Worm (Caenorhabditis elegans): ENCODE data around the gene akap-1.

akap-1 gene

DNA sequence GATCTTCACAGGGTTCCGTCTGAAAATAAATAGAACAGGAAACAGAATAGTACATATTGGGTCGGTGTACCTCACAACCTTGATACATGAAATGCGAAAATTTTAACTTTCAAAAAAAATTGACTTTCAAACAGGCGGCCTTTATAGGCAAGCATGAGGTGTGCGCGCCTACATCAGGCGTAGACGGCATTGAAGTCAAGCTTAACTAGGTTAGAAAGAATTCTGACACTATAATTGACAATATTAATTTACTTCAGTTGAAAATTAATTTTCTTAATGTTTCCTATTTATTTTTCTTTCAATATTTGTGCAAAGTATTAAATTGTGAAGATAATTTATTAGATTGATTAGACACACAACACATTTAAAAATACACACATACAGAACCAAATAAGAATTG lies 58.7 kb downstream of the akap-1 start, which contains the start of gene C05D11.5:
Gene C05D11.5, minus strand, starts transcription at position 101 of the 400 bp plus-strand sequence.
- TF ChIP-seq mef-2 (tag; optimal IDR thresholded peaks at IDR 0.05) (no peak), ama-1 (optimal IDR thresholded peaks at IDR 0.05) (no peak), zag-1 (tag; optimal IDR thresholded peaks at IDR 0.05) (no peak), elt-2 (tag; optimal IDR thresholded peaks at IDR 0.05) (no peak), egl-13 (tag; optimal IDR thresholded peaks at IDR 0.05) (no peak), nhr-20 (tag; optimal IDR thresholded peaks at IDR 0.05) (no peak), dsc-1 (tag; optimal IDR thresholded peaks at IDR 0.05) (no peak), lin-39 (tag; optimal IDR thresholded peaks at IDR 0.05) (no peak), tlp-1 (tag; optimal IDR thresholded peaks at IDR 0.05) (no peak), fos-1 (tag; optimal IDR thresholded peaks at IDR 0.05) (no peak), aly-2 (tag; optimal IDR thresholded peaks at IDR 0.05) (no peak), nhr-84 (tag; optimal IDR thresholded peaks at IDR 0.05) (no peak), unc-30 (tag; optimal IDR thresholded peaks at IDR 0.05) (no peak), nhr-47 (tag; optimal IDR thresholded peaks at IDR 0.05) (no peak)

DNA sequence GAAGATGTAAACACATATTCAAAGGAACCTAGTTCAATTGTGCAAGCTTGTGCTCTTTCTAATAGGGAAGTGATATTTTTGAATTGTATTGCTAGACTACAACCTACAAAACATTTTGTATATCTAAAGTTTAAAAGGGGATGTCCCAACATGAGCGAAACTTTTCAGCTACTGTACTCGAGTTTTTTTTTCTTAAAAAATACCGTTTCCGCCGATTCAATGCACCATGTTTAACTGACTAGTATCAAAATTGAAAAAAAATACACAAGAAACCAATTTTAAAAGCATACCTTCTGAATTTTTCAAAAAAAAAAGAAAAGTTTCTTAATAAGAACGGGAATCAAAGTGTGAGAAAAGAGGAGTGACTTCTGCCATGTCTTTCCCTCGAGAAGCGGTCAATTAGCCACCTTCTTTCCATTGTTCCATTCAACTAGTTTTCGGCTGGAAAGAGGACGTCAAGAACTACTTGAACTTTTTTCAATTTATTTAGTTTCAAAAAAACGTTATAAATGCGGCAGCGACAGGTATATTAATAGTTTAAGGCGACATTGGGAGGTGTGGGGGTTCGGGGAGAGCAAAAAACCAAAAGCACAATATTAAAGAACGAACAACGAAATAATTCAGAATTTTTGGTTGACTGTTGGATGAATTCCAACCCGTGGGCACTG lies 62.3 kb downstream of the akap-1 start, which contains the start of gene nas-4:
Gene nas-4, minus strand, starts transcription at position 351 of the 668 bp plus-strand sequence.
- TF ChIP-seq snu-23 (GFP tag; optimal IDR thresholded peaks at IDR 0.05) (peak; percentile 42), ces-1 (GFP tag; optimal IDR thresholded peaks at IDR 0.05) (no peak), nhr-85 (tag) (peak; percentile 70), C04F5.9 (tag; optimal IDR thresholded peaks at IDR 0.05) (no peak), nhr-90 (tag; optimal IDR thresholded peaks at IDR 0.05; ENCODE audit: poor library complexity) (peak; percentile 40), mep-1 (tag; optimal IDR thresholded peaks at IDR 0.05) (no peak), fkh-4 (tag; optimal IDR thresholded peaks at IDR 0.05; ENCODE audit: borderline replicate concordance) (no peak), sox-4 (tag; optimal IDR thresholded peaks at IDR 0.05) (no peak), grh-1 (GFP tag; IDR thresholded peaks at IDR 0.05) (peak; percentile 32; the same call in 1 of the 2 replicates), dsc-1 (tag; optimal IDR thresholded peaks at IDR 0.05) (peak; percentile 7), egl-13 (tag; optimal IDR thresholded peaks at IDR 0.05) (no peak), nhr-71 (tag; optimal IDR thresholded peaks at IDR 0.05) (peak; percentile 45), lin-13 (GFP tag; optimal IDR thresholded peaks at IDR 0.05) (no peak), ztf-4 (tag; optimal IDR thresholded peaks at IDR 0.05) (peak; percentile 41), elt-3 (tag; optimal IDR thresholded peaks at IDR 0.05) (no peak), ama-1 (optimal IDR thresholded peaks at IDR 0.05) (peak; percentile 38), tbx-2 (tag; optimal IDR thresholded peaks at IDR 0.05) (peak; percentile 27), nhr-20 (tag; optimal IDR thresholded peaks at IDR 0.05) (peak; percentile 5), efl-1 (optimal IDR thresholded peaks at IDR 0.05) (no peak), efl-1 (GFP tag; optimal IDR thresholded peaks at IDR 0.05 in 1 of 2) (no peak), vab-15 (tag; optimal IDR thresholded peaks at IDR 0.05) (no peak), hlh-17 (GFP tag; optimal IDR thresholded peaks at IDR 0.05; ENCODE audit: borderline replicate concordance) (no peak), unc-130 (tag; optimal IDR thresholded peaks at IDR 0.05) (no peak), hpl-2 (GFP tag; optimal IDR thresholded peaks at IDR 0.05) (no peak), nhr-47 (tag; optimal IDR thresholded peaks at IDR 0.05) (peak; percentile 42), pqm-1 (tag; optimal IDR thresholded peaks at IDR 0.05) (no peak), aly-2 (tag; optimal IDR thresholded peaks at IDR 0.05) (peak; percentile 39)
